Worm (Caenorhabditis elegans): Measurements from ENCODE around the gene nspb-8.

nspb-8 gene

ce11 chrII:14570541-14571160 lies 9.8 kb downstream of the nspb-8 start:
- TF ChIP-seq ceh-62 (tag; optimal IDR thresholded peaks at IDR 0.05): no peak
- TF ChIP-seq skn-1 (tag; optimal IDR thresholded peaks at IDR 0.05): no peak
- no peak for TF ChIP-seq Y105C5A.15 (GFP tag; IDR thresholded peaks at IDR 0.05)
- TF ChIP-seq aha-1 (tag): peak; percentile 70
- TF ChIP-seq F37D6.2 (tag; optimal IDR thresholded peaks at IDR 0.05): no peak
- no peak for TF ChIP-seq ceh-20 (GFP tag; IDR thresholded peaks at IDR 0.05)
- no peak for TF ChIP-seq zip-11 (GFP tag; IDR thresholded peaks at IDR 0.05)
- TF ChIP-seq hlh-11 (tag; optimal IDR thresholded peaks at IDR 0.05): no peak
- TF ChIP-seq arid-1 (GFP tag; conservative IDR thresholded peaks at IDR 0.05): no peak
- no peak for TF ChIP-seq hlh-30 (tag; optimal IDR thresholded peaks at IDR 0.05; ENCODE audit: insufficient read depth)
- TF ChIP-seq T26A8.4 (GFP tag; IDR thresholded peaks at IDR 0.05): no peak
- no peak for TF ChIP-seq mdt-29 (GFP tag; IDR thresholded peaks at IDR 0.05)
- TF ChIP-seq dpl-1 (GFP tag; optimal IDR thresholded peaks at IDR 0.05): no peak
- TF ChIP-seq egl-43 (GFP tag; IDR thresholded peaks at IDR 0.05): 0 out of 2 replicates have a peak, but pooled peaks have one; percentile 11
- no peak for TF ChIP-seq lir-3 (tag; optimal IDR thresholded peaks at IDR 0.05)
- peak in 1 of 2 experiments; percentile 86 for TF ChIP-seq unc-62 (GFP tag; optimal IDR thresholded peaks at IDR 0.05 in 1 of 2)
- TF ChIP-seq unc-62 (tag; optimal IDR thresholded peaks at IDR 0.05): no peak
- no peak for TF ChIP-seq nhr-6 (tag; optimal IDR thresholded peaks at IDR 0.05)
- TF ChIP-seq mxl-2 (GFP tag; conservative IDR thresholded peaks at IDR 0.05): no peak
- TF ChIP-seq daf-8 (GFP tag; IDR thresholded peaks at IDR 0.05): no peak
- no peak for TF ChIP-seq lin-38 (GFP tag; IDR thresholded peaks at IDR 0.05)
- no peak for TF ChIP-seq nhr-237 (tag; optimal IDR thresholded peaks at IDR 0.05)
- no peak for TF ChIP-seq php-3 (GFP tag; IDR thresholded peaks at IDR 0.05)
- TF ChIP-seq zfp-2 (tag; optimal IDR thresholded peaks at IDR 0.05): no peak
- TF ChIP-seq jun-1 (tag; optimal IDR thresholded peaks at IDR 0.05): no peak
- TF ChIP-seq rbr-2 (tag; optimal IDR thresholded peaks at IDR 0.05): no peak
- peak; percentile 35 to 73; a peak in 2 of 4 replicates for TF ChIP-seq madf-5 (GFP tag; IDR thresholded peaks at IDR 0.05)
- no peak for TF ChIP-seq F10B5.3 (tag; optimal IDR thresholded peaks at IDR 0.05)

- TF ChIP-seq nhr-41 (GFP tag; IDR thresholded peaks at IDR 0.05): no peak
- TF ChIP-seq D1046.2 (GFP tag; IDR thresholded peaks at IDR 0.05): no peak
- 0 out of 4 replicates have a peak, but pooled peaks of 1 of the 2 experiments have one; percentile 27 for TF ChIP-seq madf-5 (GFP tag; IDR thresholded peaks at IDR 0.05)
- no peak for TF ChIP-seq ceh-20 (GFP tag; IDR thresholded peaks at IDR 0.05)
- TF ChIP-seq arid-1 (GFP tag; conservative IDR thresholded peaks at IDR 0.05): no peak
- peak; percentile 63; the same call in 1 of the 2 replicates for TF ChIP-seq egl-43 (GFP tag; IDR thresholded peaks at IDR 0.05)
- no peak for TF ChIP-seq zfp-3 (GFP tag; conservative IDR thresholded peaks at IDR 0.05)
- no peak for TF ChIP-seq dmd-8 (GFP tag; IDR thresholded peaks at IDR 0.05)
- 0 out of 2 replicates have a peak, but pooled peaks have one; percentile 16 for TF ChIP-seq F26F4.8 (GFP tag; conservative IDR thresholded peaks at IDR 0.05)
- TF ChIP-seq ceh-44 (GFP tag; IDR thresholded peaks at IDR 0.05): no peak
- TF ChIP-seq zip-2 (tag; optimal IDR thresholded peaks at IDR 0.05): no peak
- TF ChIP-seq ctbp-1 (GFP tag; IDR thresholded peaks at IDR 0.05): 0 out of 2 replicates have a peak, but pooled peaks have one; percentile 51
- no peak for TF ChIP-seq madf-9 (GFP tag; conservative IDR thresholded peaks at IDR 0.05)
- no peak for TF ChIP-seq nhr-111 (GFP tag; optimal IDR thresholded peaks at IDR 0.05)
- no peak for TF ChIP-seq T26A8.4 (GFP tag; IDR thresholded peaks at IDR 0.05)
- no peak for TF ChIP-seq attf-4 (tag; optimal IDR thresholded peaks at IDR 0.05)
- no peak for TF ChIP-seq spr-1 (tag; optimal IDR thresholded peaks at IDR 0.05)
- TF ChIP-seq lin-29 (GFP tag; IDR thresholded peaks at IDR 0.05): no peak
- no peak for TF ChIP-seq dve-1 (tag; optimal IDR thresholded peaks at IDR 0.05; ENCODE audit: insufficient read depth)
- TF ChIP-seq duxl-1 (tag; optimal IDR thresholded peaks at IDR 0.05; ENCODE audit: poor library complexity): no peak
- TF ChIP-seq F10B5.3 (tag; optimal IDR thresholded peaks at IDR 0.05): no peak
- TF ChIP-seq lsy-2 (tag; optimal IDR thresholded peaks at IDR 0.05): peak in 1 of 2 experiments; percentile 10
- no peak for TF ChIP-seq ZK337.2 (GFP tag; IDR thresholded peaks at IDR 0.05)
- no peak for TF ChIP-seq Y5F2A.4 (GFP tag; optimal IDR thresholded peaks at IDR 0.05)
- peak; percentile 10 for TF ChIP-seq fkh-10 (GFP tag; optimal IDR thresholded peaks at IDR 0.05)
- TF ChIP-seq vab-7 (GFP tag; IDR thresholded peaks at IDR 0.05): no peak
- TF ChIP-seq daf-16 (GFP tag; optimal IDR thresholded peaks at IDR 0.05): no peak
- peak; percentile 10 for TF ChIP-seq daf-16 (tag; optimal IDR thresholded peaks at IDR 0.05)
- no peak for TF ChIP-seq zfp-2 (tag; optimal IDR thresholded peaks at IDR 0.05)
- no peak for TF ChIP-seq R02D3.7 (tag; optimal IDR thresholded peaks at IDR 0.05)
Observed at ce11 chrII:14569322-14569721, 11.1 kb downstream of the nspb-8 start.

Measured in whole organism, L4 larva.